Fruit fly (Drosophila melanogaster): ENCODE results near the gene CG33521.

DNA sequence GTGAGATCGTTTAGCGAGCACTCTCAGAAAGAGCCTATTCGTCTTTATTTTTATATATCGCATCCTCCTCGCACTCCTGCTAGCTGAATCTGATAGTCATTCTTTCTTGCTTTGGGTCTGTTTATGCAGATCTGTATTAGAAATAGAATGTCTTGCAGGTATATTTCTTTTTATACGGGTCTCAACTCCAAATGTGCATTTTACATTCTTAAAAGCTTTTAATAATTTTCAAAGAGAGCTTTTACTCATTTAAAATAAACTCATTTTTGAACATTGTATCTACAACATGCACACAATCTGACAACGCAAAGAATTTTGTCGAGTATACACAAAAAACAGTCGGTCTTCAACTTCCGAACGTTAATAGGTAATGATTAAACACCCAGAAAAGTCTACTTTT, at the start of gene CG33521:
- TF ChIP-seq insv (optimal IDR thresholded peaks at IDR 0.05) (no peak), psq (optimal IDR thresholded peaks at IDR 0.05) (no peak), Sin3A (optimal IDR thresholded peaks at IDR 0.05) (no peak), h (optimal IDR thresholded peaks at IDR 0.05) (no peak), ttk (optimal IDR thresholded peaks at IDR 0.05) (no peak)

Data from Kc167 (cell line).